Fruit fly (Drosophila melanogaster): ENCODE results near the gene Hipk.

DNA sequence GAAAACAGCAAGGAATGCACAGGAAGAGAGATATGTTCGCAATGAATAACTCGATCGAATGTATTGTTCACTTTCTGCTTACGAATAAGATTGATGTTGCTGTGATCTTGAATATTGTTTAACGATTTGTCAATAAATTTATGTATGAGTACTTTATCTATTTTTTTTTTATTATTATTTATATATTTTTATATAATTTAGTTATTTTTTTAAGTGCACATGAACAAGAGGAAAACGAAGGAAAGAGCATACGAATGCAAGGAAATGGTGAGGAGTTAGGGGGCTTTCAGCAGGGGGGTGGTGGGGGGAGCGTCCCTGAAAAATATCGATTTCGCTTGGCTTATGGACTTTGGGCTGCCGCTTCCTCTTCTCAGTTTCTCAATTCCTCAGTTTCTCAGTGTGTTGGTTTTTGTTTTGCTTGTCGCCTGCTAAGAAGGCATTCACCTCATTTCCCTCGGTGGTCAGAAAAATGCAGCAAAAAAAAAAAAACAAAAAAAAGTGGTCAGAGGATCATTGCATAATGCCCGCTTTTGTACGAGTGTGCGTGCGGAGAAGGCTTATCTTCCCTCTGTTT is 11.5 kb upstream of the Hipk start:
- TF ChIP-seq CTCF (optimal IDR thresholded peaks at IDR 0.05), result no peak
- TF ChIP-seq CG8478 (optimal IDR thresholded peaks at IDR 0.05), result no peak
